Worm (Caenorhabditis elegans) whole organism, L1 larva: ENCODE results near the gene fkh-5.

Source experiments
- ama-1 ChIP-seq: fragments of 150-350 bp; optimal IDR thresholded peaks from 2 replicates; lab custom pipeline; 2014
- ceh-8 ChIP-seq: fragments of 200-800 bp; sonication (Bioruptor generic); optimal IDR thresholded peaks from 2 replicates; lab custom pipeline; 2018; ENCODE audit warnings: mild to moderate bottlenecking, missing genetic modification characterization, moderate library complexity, missing compliant biosample characterization
- fkh-10 ChIP-seq: sonication (generic microtip); optimal IDR thresholded peaks from 2 replicates; lab custom pipeline; 2017; ENCODE audit warnings: missing biosample characterization, missing genetic modification reagents, missing genetic modification characterization
- fos-1 ChIP-seq: fragments of 150-350 bp; optimal IDR thresholded peaks from 2 replicates; lab custom pipeline; 2014; ENCODE audit warnings: missing biosample characterization, missing genetic modification characterization
- lin-15B ChIP-seq: fragments of 150-350 bp; sonication (generic microtip); optimal IDR thresholded peaks from 3 replicates; lab custom pipeline; 2014; ENCODE audit warnings: missing biosample characterization, missing genetic modification characterization
- nhr-237 ChIP-seq: fragments of 150-350 bp; optimal IDR thresholded peaks from 2 replicates; lab custom pipeline; 2014; ENCODE audit warnings: missing biosample characterization, missing genetic modification characterization
- nhr-76 ChIP-seq: sonication (generic microtip); optimal IDR thresholded peaks from 2 replicates; lab custom pipeline; 2017; ENCODE audit warnings: missing biosample characterization, missing genetic modification characterization
- skn-1 ChIP-seq: fragments of 150-350 bp; optimal IDR thresholded peaks from 2 replicates; lab custom pipeline; 2014; ENCODE audit warnings: missing biosample characterization, missing genetic modification characterization
- tbx-2 ChIP-seq: sonication (generic microtip); optimal IDR thresholded peaks from 2 replicates; lab custom pipeline; 2016; ENCODE audit warnings: missing genetic modification characterization, missing compliant biosample characterization
- unc-98 ChIP-seq: fragments of 200-800 bp; sonication (Bioruptor generic); IDR thresholded peaks from 2 replicates; pipeline ENCODE4 v1.3.6; 2022; ENCODE audit warnings: missing genetic modification characterization, missing compliant biosample characterization

- TF ChIP-seq unc-98 (GFP tag; lab: Robert Waterston, UW) = no peak
- TF ChIP-seq nhr-76 = no peak
- TF ChIP-seq lin-15B (tag; lab: Kevin White, UChicago) = no peak
- no peak for TF ChIP-seq fkh-10
- no peak for TF ChIP-seq fos-1 (tag; lab: Kevin White, UChicago)
- no peak for TF ChIP-seq skn-1 (tag; lab: Kevin White, UChicago)
- no peak for TF ChIP-seq nhr-237 (tag; lab: Kevin White, UChicago)
- no peak for TF ChIP-seq ama-1 (lab: Kevin White, UChicago)
- no peak for TF ChIP-seq ceh-8 (GFP tag; lab: Kevin White, UChicago)
- no peak for TF ChIP-seq tbx-2
Observed at ce11 chrIII:4829440-4829839, 15.0 kb upstream of the fkh-5 start, which contains the start of gene F26A1.9.
